Worm (Caenorhabditis elegans) whole organism, late embryonic: ENCODE data around the gene F14D7.9.
"Not testable (repeated sequence)": the region's sequence is repeated elsewhere in the genome, so short reads cannot be mapped to it uniquely, and the experiment has no call there.

Source experiments
- C08G9.2 ChIP-seq: sonication (generic microtip); optimal IDR thresholded peaks from 2 replicates; lab custom pipeline; 2016; ENCODE audit warnings: mild to moderate bottlenecking, missing genetic modification characterization, moderate library complexity, missing compliant biosample characterization
- K02D7.2 ChIP-seq: sonication (generic microtip); optimal IDR thresholded peaks from 2 replicates; lab custom pipeline; 2017; ENCODE audit warnings: mild to moderate bottlenecking, missing genetic modification characterization, missing compliant biosample characterization
- T23F11.4 ChIP-seq: fragments of 200-800 bp; sonication (Bioruptor generic); optimal IDR thresholded peaks from 2 replicates; lab custom pipeline; 2018; ENCODE audit warnings: mild to moderate bottlenecking, missing genetic modification characterization, missing compliant biosample characterization
- Y22D7AL.16 ChIP-seq: sonication (generic microtip); optimal IDR thresholded peaks from 2 replicates; lab custom pipeline; 2016; ENCODE audit warnings: missing genetic modification characterization, missing compliant biosample characterization
- ahr-1 ChIP-seq: sonication (generic microtip); optimal IDR thresholded peaks from 2 replicates; lab custom pipeline; 2016; ENCODE audit warnings: missing genetic modification characterization, missing compliant biosample characterization
- ceh-14 ChIP-seq: sonication (generic microtip); optimal IDR thresholded peaks from 2 replicates; lab custom pipeline; 2016; ENCODE audit warnings: missing genotype, missing genetic modification characterization, missing compliant biosample characterization
- ceh-18 ChIP-seq: sonication (generic microtip); optimal IDR thresholded peaks from 2 replicates; lab custom pipeline; 2016; ENCODE audit warnings: missing genetic modification characterization, missing compliant biosample characterization
- ceh-19 ChIP-seq: fragments of 200-800 bp; sonication (Bioruptor generic); optimal IDR thresholded peaks from 2 replicates; lab custom pipeline; 2018; ENCODE audit warnings: mild to moderate bottlenecking, missing genetic modification characterization, missing compliant biosample characterization
- ceh-30 ChIP-seq: fragments of 150-350 bp; optimal IDR thresholded peaks from 2 replicates; lab custom pipeline; 2014; ENCODE audit warnings: missing biosample characterization, missing genetic modification characterization
- ceh-6 ChIP-seq: fragments of 200-800 bp; sonication (Bioruptor generic); optimal IDR thresholded peaks from 2 replicates; lab custom pipeline; 2018; ENCODE audit warnings: mild to moderate bottlenecking, missing genetic modification characterization, missing compliant biosample characterization
- che-1 ChIP-seq: sonication (generic microtip); optimal IDR thresholded peaks from 2 replicates; lab custom pipeline; 2016; ENCODE audit warnings: mild to moderate bottlenecking, missing genetic modification characterization, missing compliant biosample characterization
- dmd-4 ChIP-seq: sonication (generic microtip); optimal IDR thresholded peaks from 2 replicates; lab custom pipeline; 2016; ENCODE audit warnings: borderline replicate concordance, missing genetic modification characterization, missing compliant biosample characterization
- elt-4 ChIP-seq: sonication (generic microtip); optimal IDR thresholded peaks from 2 replicates; lab custom pipeline; 2016; ENCODE audit warnings: missing genetic modification characterization, missing compliant biosample characterization
- eyg-1 ChIP-seq: sonication (generic microtip); optimal IDR thresholded peaks from 2 replicates; lab custom pipeline; 2016; ENCODE audit warnings: missing genotype, missing genetic modification characterization, missing compliant biosample characterization
- fax-1 ChIP-seq: sonication (generic microtip); optimal IDR thresholded peaks from 2 replicates; lab custom pipeline; 2016; ENCODE audit warnings: missing genotype, missing genetic modification characterization, missing compliant biosample characterization
- fkh-10 ChIP-seq: fragments of 150-350 bp; optimal IDR thresholded peaks from 2 replicates; lab custom pipeline; 2014; ENCODE audit warnings: missing biosample characterization, missing genetic modification reagents, missing genetic modification characterization
- fkh-6 ChIP-seq: sonication (generic microtip); optimal IDR thresholded peaks from 2 replicates; lab custom pipeline; 2016; ENCODE audit warnings: missing genetic modification characterization, missing compliant biosample characterization
- hlh-13 ChIP-seq: fragments of 200-800 bp; sonication (Bioruptor generic); optimal IDR thresholded peaks from 2 replicates; lab custom pipeline; 2018; ENCODE audit warnings: mild to moderate bottlenecking, missing genetic modification characterization, missing compliant biosample characterization
- hlh-30 ChIP-seq: sonication (generic microtip); optimal IDR thresholded peaks from 2 replicates; lab custom pipeline; 2017; ENCODE audit warnings: antibody characterized with exemption, missing genetic modification characterization, missing compliant biosample characterization; ENCODE audit not compliant: insufficient read depth
- hlh-6 ChIP-seq: sonication (generic microtip); optimal IDR thresholded peaks from 2 replicates; lab custom pipeline; 2016; ENCODE audit warnings: missing genotype, missing genetic modification characterization, missing compliant biosample characterization
- hlh-8 ChIP-seq: sonication (generic microtip); optimal IDR thresholded peaks from 2 replicates; lab custom pipeline; 2016; ENCODE audit warnings: missing genotype, missing genetic modification characterization, missing compliant biosample characterization
- lin-11 ChIP-seq: fragments of 200-800 bp; sonication (Bioruptor generic); optimal IDR thresholded peaks from 2 replicates; lab custom pipeline; 2018; ENCODE audit warnings: mild to moderate bottlenecking, missing genetic modification characterization, missing compliant biosample characterization
- nhr-232 ChIP-seq: sonication (generic microtip); optimal IDR thresholded peaks from 2 replicates; lab custom pipeline; 2016; ENCODE audit warnings: missing genetic modification characterization, missing compliant biosample characterization
- npax-4 ChIP-seq: sonication (generic microtip); optimal IDR thresholded peaks from 2 replicates; lab custom pipeline; 2016; ENCODE audit warnings: missing genetic modification characterization, missing compliant biosample characterization
- odd-2 ChIP-seq: sonication (generic microtip); optimal IDR thresholded peaks from 2 replicates; lab custom pipeline; 2017; ENCODE audit warnings: antibody characterized with exemption, mild to moderate bottlenecking, missing genetic modification characterization, missing compliant biosample characterization
- pat-9 ChIP-seq: fragments of 200-800 bp; sonication (Bioruptor generic); optimal IDR thresholded peaks from 2 replicates; lab custom pipeline; 2018; ENCODE audit warnings: mild to moderate bottlenecking, missing genetic modification characterization, moderate library complexity, missing compliant biosample characterization
- pax-1 ChIP-seq: fragments of 150-350 bp; optimal IDR thresholded peaks from 2 replicates; lab custom pipeline; 2014; ENCODE audit warnings: missing biosample characterization, missing genetic modification characterization
- pha-2 ChIP-seq: sonication (generic microtip); optimal IDR thresholded peaks from 2 replicates; lab custom pipeline; 2017; ENCODE audit warnings: mild to moderate bottlenecking, missing genetic modification characterization, missing compliant biosample characterization
- pha-4 ChIP-seq: fragments of 150-350 bp; optimal IDR thresholded peaks from 2 replicates; lab custom pipeline; 2018; ENCODE audit warnings: missing biosample characterization, missing genetic modification reagents, missing genetic modification characterization
- pros-1 ChIP-seq: fragments of 150-350 bp; optimal IDR thresholded peaks from 2 replicates; lab custom pipeline; 2014; ENCODE audit warnings: missing biosample characterization, missing genetic modification reagents, missing genetic modification characterization
- rnt-1 ChIP-seq: sonication (generic microtip); optimal IDR thresholded peaks from 2 replicates; lab custom pipeline; 2016; ENCODE audit warnings: missing genetic modification characterization, missing compliant biosample characterization
- sdc-2 ChIP-seq: sonication (generic microtip); optimal IDR thresholded peaks from 2 replicates; lab custom pipeline; 2016; ENCODE audit warnings: missing genotype, missing genetic modification characterization, missing compliant biosample characterization
- syd-9 ChIP-seq: sonication (generic microtip); optimal IDR thresholded peaks from 2 replicates; lab custom pipeline; 2016; ENCODE audit warnings: mild to moderate bottlenecking, missing genetic modification characterization, moderate library complexity, missing compliant biosample characterization
- tbx-2 ChIP-seq: sonication (generic microtip); optimal IDR thresholded peaks from 2 replicates; lab custom pipeline; 2016; ENCODE audit warnings: missing genetic modification characterization, missing compliant biosample characterization
- tbx-7 ChIP-seq: sonication (generic microtip); optimal IDR thresholded peaks from 2 replicates; lab custom pipeline; 2016; ENCODE audit warnings: missing genotype, missing genetic modification characterization, missing compliant biosample characterization
- ttx-3 ChIP-seq: sonication (generic microtip); optimal IDR thresholded peaks from 2 replicates; lab custom pipeline; 2016; ENCODE audit warnings: missing genetic modification reagents, missing genetic modification characterization, missing compliant biosample characterization
- unc-3 ChIP-seq, 2 experiments: fragments of 200-800 bp in 1 of 2; sonication (Bioruptor generic) in 1 of 2; sonication (generic microtip) in 1 of 2; conservative IDR thresholded peaks in 1 of 2; optimal IDR thresholded peaks in 1 of 2; 2 replicates each; pipeline versions ENCODE4 v1.3.6 to Lab custom; 2016 to 2022; ENCODE audit warnings: missing compliant biosample characterization in 2 of 2, missing genetic modification characterization in 2 of 2, missing genetic modification reagents in 1 of 2
- unc-86 ChIP-seq: sonication (generic microtip); optimal IDR thresholded peaks from 2 replicates; lab custom pipeline; 2016; ENCODE audit warnings: missing genetic modification characterization, missing compliant biosample characterization
- zip-5 ChIP-seq: sonication (generic microtip); optimal IDR thresholded peaks from 2 replicates; lab custom pipeline; 2016; ENCODE audit warnings: missing genetic modification characterization, missing compliant biosample characterization

Gene F14D7.9

ce11 chrV:14270729-14271128 lies 23.8 kb upstream of the F14D7.9 start, which contains the start of gene F40G12.5:
TSS of gene F40G12.5 (minus strand) at chrV:14270829.
- TF ChIP-seq ahr-1 (tag; lab: Kevin White, UChicago) (no peak), tbx-7 (tag; lab: Kevin White, UChicago) (no peak), ttx-3 (tag; lab: Kevin White, UChicago) (no peak), eyg-1 (tag; lab: Kevin White, UChicago) (no peak), unc-3 (GFP tag; conservative IDR thresholded peaks at IDR 0.05; lab: Robert Waterston, UW) (no peak), unc-3 (tag; optimal IDR thresholded peaks at IDR 0.05; lab: Kevin White, UChicago) (no peak), ceh-14 (tag; lab: Kevin White, UChicago) (no peak), ceh-18 (tag; lab: Kevin White, UChicago) (no peak), hlh-6 (tag; lab: Kevin White, UChicago) (no peak), ceh-19 (GFP tag; lab: Kevin White, UChicago) (no peak), fkh-6 (tag; lab: Kevin White, UChicago) (no peak), dmd-4 (tag; lab: Kevin White, UChicago) (no peak), zip-5 (no peak), pax-1 (no peak), lin-11 (no peak)

ce11 chrV:14273019-14273418 lies 21.5 kb upstream of the F14D7.9 start, which contains the start of gene F40G12.6:
TSS of gene F40G12.6 (minus strand) at chrV:14273119.
- no peak for TF ChIP-seq npax-4 (tag; lab: Kevin White, UChicago)
- TF ChIP-seq C08G9.2 (tag; lab: Kevin White, UChicago) = no peak
- no peak for TF ChIP-seq tbx-2 (tag; lab: Kevin White, UChicago)
- no peak for TF ChIP-seq unc-86 (tag; lab: Kevin White, UChicago)
- no peak for TF ChIP-seq syd-9 (tag; lab: Kevin White, UChicago)
- TF ChIP-seq ceh-6 (GFP tag; lab: Kevin White, UChicago) = no peak
- TF ChIP-seq pros-1 (tag; lab: Kevin White, UChicago) = no peak
- TF ChIP-seq eyg-1 (tag; lab: Kevin White, UChicago) = no peak
- TF ChIP-seq hlh-6 (tag; lab: Kevin White, UChicago) = no peak
- TF ChIP-seq fax-1 (tag; lab: Kevin White, UChicago) = no peak
- TF ChIP-seq pax-1 = no peak
- TF ChIP-seq T23F11.4 (GFP tag; lab: Kevin White, UChicago) = no peak
- no peak for TF ChIP-seq rnt-1 (tag; lab: Kevin White, UChicago)
- no peak for TF ChIP-seq hlh-30 (tag; lab: Kevin White, UChicago)

ce11 chrV:14274268-14274667 lies 20.2 kb upstream of the F14D7.9 start, which contains the start of gene F40G12.7:
TSS of gene F40G12.7 (plus strand) at chrV:14274568.
- not testable (repeated sequence) for TF ChIP-seq nhr-232; C08G9.2 (tag; lab: Kevin White, UChicago); hlh-8 (tag; lab: Kevin White, UChicago)
- TF ChIP-seq, all 69 proteins: peak for 0; not testable (repeated sequence) for 69

- TF ChIP-seq unc-3 (GFP tag; conservative IDR thresholded peaks at IDR 0.05; lab: Robert Waterston, UW) = no peak
- TF ChIP-seq unc-3 (tag; optimal IDR thresholded peaks at IDR 0.05; lab: Kevin White, UChicago) = no peak
- TF ChIP-seq che-1 (tag; lab: Kevin White, UChicago) = no peak
- TF ChIP-seq odd-2 (tag; lab: Kevin White, UChicago) = no peak
- TF ChIP-seq pat-9 (tag; lab: Kevin White, UChicago) = no peak
- TF ChIP-seq Y22D7AL.16 (tag; lab: Kevin White, UChicago) = no peak
- TF ChIP-seq fkh-10 (GFP tag; lab: Kevin White, UChicago) = no peak
- TF ChIP-seq ceh-30 (tag; lab: Kevin White, UChicago) = no peak
- TF ChIP-seq rnt-1 (tag; lab: Kevin White, UChicago) = no peak
- TF ChIP-seq nhr-232 = no peak
- no peak for TF ChIP-seq pha-2 (tag; lab: Kevin White, UChicago)
- no peak for TF ChIP-seq sdc-2
- no peak for TF ChIP-seq pha-4
- no peak for TF ChIP-seq eyg-1 (tag; lab: Kevin White, UChicago)
- no peak for TF ChIP-seq K02D7.2
- no peak for TF ChIP-seq elt-4 (tag; lab: Kevin White, UChicago)
- no peak for TF ChIP-seq hlh-13 (GFP tag; lab: Kevin White, UChicago)
- TF ChIP-seq, all 69 proteins: peak for 0
These were observed 14.7 kb upstream of the F14D7.9 start, which contains the start of gene srt-33 for ce11 chrV:14279777-14280176. TSS of gene srt-33 (minus strand) at chrV:14279877.
